Worm (Caenorhabditis elegans): ENCODE measurements around the gene T28C6.3.
A peak's percentile ranks its signal among the peaks of the same experiment; 100 is the strongest.

The T28C6.3 gene

ce11 chrIV:8798255-8798654 lies 21.9 kb upstream of the T28C6.3 start, which contains the start of gene clec-182:
Gene clec-182, minus strand, starts transcription at chrIV:8798355.
- TF ChIP-seq R02D3.7 (tag; optimal IDR thresholded peaks at IDR 0.05) (no peak), fos-1 (tag; optimal IDR thresholded peaks at IDR 0.05) (no peak), sem-4 (tag; optimal IDR thresholded peaks at IDR 0.05) (no peak), nhr-129 (tag; optimal IDR thresholded peaks at IDR 0.05) (no peak)

ce11 chrIV:8807327-8807726 lies 12.8 kb upstream of the T28C6.3 start:
- TF ChIP-seq ZK546.5 (tag; optimal IDR thresholded peaks at IDR 0.05) (no peak), fos-1 (tag; optimal IDR thresholded peaks at IDR 0.05) (peak; percentile 78), ama-1 (optimal IDR thresholded peaks at IDR 0.05) (no peak)

ce11 chrIV:8813614-8814013 lies 6.5 kb upstream of the T28C6.3 start, which contains the start of gene exc-5:
Gene exc-5, minus strand, starts transcription at chrIV:8813670.
- TF ChIP-seq fos-1 (tag; optimal IDR thresholded peaks at IDR 0.05), result no peak
- no peak for TF ChIP-seq mab-5 (tag; optimal IDR thresholded peaks at IDR 0.05)
- peak; percentile 8 for TF ChIP-seq C34F6.9 (tag; optimal IDR thresholded peaks at IDR 0.05)
- peak; percentile 13 for TF ChIP-seq nhr-129 (tag; optimal IDR thresholded peaks at IDR 0.05)
- peak; percentile 28 for TF ChIP-seq sma-9 (GFP tag; optimal IDR thresholded peaks at IDR 0.05)
- no peak for TF ChIP-seq sma-9 (tag; optimal IDR thresholded peaks at IDR 0.05)
- TF ChIP-seq F13H6.1 (tag; optimal IDR thresholded peaks at IDR 0.05), result peak; percentile 51

ce11 chrIV:8815162-8815561 lies 5.0 kb upstream of the T28C6.3 start:
- TF ChIP-seq egl-27 (tag; optimal IDR thresholded peaks at IDR 0.05) (no peak), unc-39 (tag; optimal IDR thresholded peaks at IDR 0.05) (no peak), ztf-1 (GFP tag; conservative IDR thresholded peaks at IDR 0.05) (no peak), snpc-4 (tag; optimal IDR thresholded peaks at IDR 0.05) (no peak), nhr-23 (tag; optimal IDR thresholded peaks at IDR 0.05) (no peak), F13H6.1 (tag; optimal IDR thresholded peaks at IDR 0.05) (no peak), sma-3 (GFP tag; optimal IDR thresholded peaks at IDR 0.05) (peak; percentile 21), dmd-4 (tag; optimal IDR thresholded peaks at IDR 0.05) (no peak), fos-1 (tag; optimal IDR thresholded peaks at IDR 0.05) (no peak), skn-1 (tag; optimal IDR thresholded peaks at IDR 0.05) (no peak), nhr-25 (tag; optimal IDR thresholded peaks at IDR 0.05) (peak; percentile 29), nhr-237 (tag; optimal IDR thresholded peaks at IDR 0.05) (no peak), sma-9 (GFP tag; optimal IDR thresholded peaks at IDR 0.05) (peak; percentile 55), sma-9 (tag; optimal IDR thresholded peaks at IDR 0.05) (no peak), mdl-1 (tag; optimal IDR thresholded peaks at IDR 0.05) (no peak), ztf-4 (tag; optimal IDR thresholded peaks at IDR 0.05) (no peak), lin-11 (tag; optimal IDR thresholded peaks at IDR 0.05) (no peak), ceh-82 (tag; optimal IDR thresholded peaks at IDR 0.05) (no peak), unc-55 (GFP tag; optimal IDR thresholded peaks at IDR 0.05) (no peak), nhr-77 (tag; optimal IDR thresholded peaks at IDR 0.05) (no peak), mbf-1 (tag; optimal IDR thresholded peaks at IDR 0.05) (no peak), nhr-12 (tag; optimal IDR thresholded peaks at IDR 0.05) (no peak), lin-13 (GFP tag; optimal IDR thresholded peaks at IDR 0.05) (no peak), unc-62 (GFP tag; optimal IDR thresholded peaks at IDR 0.05) (no peak), nhr-21 (tag; optimal IDR thresholded peaks at IDR 0.05) (peak; percentile 23)

DNA sequence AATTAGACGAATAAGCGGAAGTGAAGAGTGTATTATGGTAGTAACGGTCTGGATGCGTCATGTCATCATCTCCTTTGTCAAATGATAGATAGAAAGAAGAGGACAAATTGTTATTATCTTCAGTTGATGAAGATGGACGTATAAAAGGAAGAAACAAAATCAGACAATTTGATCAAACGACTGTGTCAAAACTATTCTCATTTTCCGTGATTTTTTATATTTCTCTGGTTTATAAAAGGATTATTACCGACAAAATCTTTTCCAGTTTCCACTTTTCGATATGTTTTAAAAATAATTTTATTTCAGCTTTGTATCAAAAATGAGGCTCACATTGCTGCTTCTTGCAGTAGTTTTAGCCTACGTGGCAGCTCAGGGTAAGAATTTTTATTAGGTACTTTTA lies 4.1 kb upstream of the T28C6.3 start, which contains the start of gene grsp-2:
Gene grsp-2 (plus strand): TSS at position 301 of the 400 bp plus-strand sequence.
- TF ChIP-seq ama-1 (optimal IDR thresholded peaks at IDR 0.05) (no peak), blmp-1 (tag; optimal IDR thresholded peaks at IDR 0.05; ENCODE audit: insufficient read depth) (no peak), ceh-82 (tag; optimal IDR thresholded peaks at IDR 0.05) (no peak), snpc-4 (tag; optimal IDR thresholded peaks at IDR 0.05) (no peak), sma-3 (GFP tag; optimal IDR thresholded peaks at IDR 0.05) (peak; percentile 35)

- TF ChIP-seq mbf-1 (tag; optimal IDR thresholded peaks at IDR 0.05), result no peak
These were observed 3.5 kb upstream of the T28C6.3 start for ce11 chrIV:8816617-8817016.

All from whole organism, L2 larva.